Fruit fly (Drosophila melanogaster): ENCODE data around the gene Jasper.

Gene Jasper

DNA sequence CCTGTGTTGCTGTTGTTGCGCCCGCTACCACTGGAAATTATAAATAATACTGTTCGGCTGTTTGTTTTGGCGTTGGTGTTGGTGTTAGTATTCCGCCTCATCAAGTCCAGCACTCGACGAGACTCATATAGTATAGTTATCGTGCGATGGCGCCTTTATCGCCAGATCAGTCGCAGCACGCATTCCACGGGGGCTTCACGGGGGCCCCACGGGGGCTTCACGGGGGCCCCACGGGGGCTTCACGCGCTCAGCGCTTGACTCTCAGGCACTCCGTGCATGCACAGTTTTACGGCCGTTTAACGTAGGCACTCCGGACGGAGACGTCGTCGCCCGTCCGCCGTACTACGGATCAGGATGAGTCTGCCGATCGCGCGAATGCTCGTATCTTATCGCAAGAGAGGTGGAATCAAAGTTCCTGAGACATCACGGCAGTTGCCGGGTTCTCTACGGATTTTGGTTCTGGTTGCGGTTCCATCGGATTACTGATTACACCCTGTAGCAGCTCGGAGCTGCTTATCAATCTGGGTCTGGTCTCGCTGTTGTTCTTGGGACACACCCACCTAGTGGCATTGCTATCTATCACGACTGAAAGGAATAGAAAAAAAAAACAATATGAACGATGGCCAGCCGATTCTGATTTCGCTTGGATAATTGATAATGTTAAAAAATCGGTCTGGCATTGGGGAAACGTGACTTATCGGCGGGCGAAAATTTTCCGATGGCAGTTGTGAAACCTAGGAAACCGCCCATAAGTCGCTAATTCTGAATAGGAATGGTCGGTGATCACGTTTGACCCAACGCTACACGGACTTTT, 50.7 kb downstream of the Jasper start (continued):
- peak; percentile 40; the same call in 1 of the 2 replicates for TF ChIP-seq Atf6 (GFP tag; IDR thresholded peaks at IDR 0.05)
- no peak for TF ChIP-seq CG15601 (tag; optimal IDR thresholded peaks at IDR 0.05)
- TF ChIP-seq sob (GFP tag; IDR thresholded peaks at IDR 0.05), result no peak
- TF ChIP-seq CG12299 (tag; optimal IDR thresholded peaks at IDR 0.05), result no peak
- no peak for TF ChIP-seq CG11504 (tag; optimal IDR thresholded peaks at IDR 0.05)
- TF ChIP-seq repo (GFP tag; optimal IDR thresholded peaks at IDR 0.05), result no peak
- TF ChIP-seq btn (GFP tag; optimal IDR thresholded peaks at IDR 0.05), result no peak
- no peak for TF ChIP-seq C15 (GFP tag; IDR thresholded peaks at IDR 0.05)
- TF ChIP-seq CG4360 (GFP tag; IDR thresholded peaks at IDR 0.05), result no peak
- TF ChIP-seq jumu (GFP tag; optimal IDR thresholded peaks at IDR 0.05), result no peak
- TF ChIP-seq Adf1 (GFP tag; IDR thresholded peaks at IDR 0.05), result peak; percentile 63; the same call in 1 of the 2 replicates
- no peak for TF ChIP-seq CG3847 (GFP tag; IDR thresholded peaks at IDR 0.05)
- TF ChIP-seq Optix (GFP tag; IDR thresholded peaks at IDR 0.05), result no peak
- TF ChIP-seq ham (GFP tag; IDR thresholded peaks at IDR 0.05), result no peak
- TF ChIP-seq Atf-2 (GFP tag; optimal IDR thresholded peaks at IDR 0.05), result no peak
- TF ChIP-seq Camta (GFP tag; optimal IDR thresholded peaks at IDR 0.05), result no peak
- TF ChIP-seq CG18599 (GFP tag; optimal IDR thresholded peaks at IDR 0.05), result peak; percentile 68
- TF ChIP-seq twi (tag; optimal IDR thresholded peaks at IDR 0.05), result no peak
- TF ChIP-seq bab2 (GFP tag; optimal IDR thresholded peaks at IDR 0.05), result no peak
- TF ChIP-seq Lpt (GFP tag; optimal IDR thresholded peaks at IDR 0.05), result no peak
- no peak for TF ChIP-seq CG32767 (GFP tag; IDR thresholded peaks at IDR 0.05)
- TF ChIP-seq CG8089 (GFP tag; optimal IDR thresholded peaks at IDR 0.05), result no peak
- TF ChIP-seq HLH4C (GFP tag; IDR thresholded peaks at IDR 0.05; ENCODE audit: partially characterized antibody), result no peak
- TF ChIP-seq Meics (GFP tag; optimal IDR thresholded peaks at IDR 0.05), result peak; percentile 33
- no peak for TF ChIP-seq CG2202 (tag; optimal IDR thresholded peaks at IDR 0.05)
- no peak for TF ChIP-seq tup (GFP tag; optimal IDR thresholded peaks at IDR 0.05)
- TF ChIP-seq Ravus (GFP tag; IDR thresholded peaks at IDR 0.05), result no peak
- no peak for TF ChIP-seq inv (GFP tag; IDR thresholded peaks at IDR 0.05; ENCODE audit: partially characterized antibody)
- no peak for TF ChIP-seq CG31365 (tag; optimal IDR thresholded peaks at IDR 0.05)
- no peak for TF ChIP-seq luna (GFP tag; optimal IDR thresholded peaks at IDR 0.05)
- TF ChIP-seq nom (GFP tag; optimal IDR thresholded peaks at IDR 0.05), result no peak
- no peak for TF ChIP-seq h (optimal IDR thresholded peaks at IDR 0.05)
- TF ChIP-seq E2f1 (GFP tag; IDR thresholded peaks at IDR 0.05), result no peak
- TF ChIP-seq CG2120 (GFP tag; optimal IDR thresholded peaks at IDR 0.05), result no peak
- TF ChIP-seq Abd-B (GFP tag; optimal IDR thresholded peaks at IDR 0.05), result no peak
- no peak for TF ChIP-seq psq (GFP tag; optimal IDR thresholded peaks at IDR 0.05)
- TF ChIP-seq CG12219 (GFP tag; optimal IDR thresholded peaks at IDR 0.05), result no peak
- peak; percentile 74 for TF ChIP-seq Deaf1 (tag; optimal IDR thresholded peaks at IDR 0.05)
- no peak for TF ChIP-seq croc (GFP tag; conservative IDR thresholded peaks at IDR 0.05)
- TF ChIP-seq CG32772 (GFP tag; IDR thresholded peaks at IDR 0.05), result no peak
- no peak for TF ChIP-seq CG8478 (optimal IDR thresholded peaks at IDR 0.05)
- no peak for TF ChIP-seq NK7.1 (GFP tag; optimal IDR thresholded peaks at IDR 0.05)
- no peak for TF ChIP-seq CG4424 (GFP tag; optimal IDR thresholded peaks at IDR 0.05)
- TF ChIP-seq seq (GFP tag; IDR thresholded peaks at IDR 0.05), result no peak
- no peak for TF ChIP-seq CG12659 (GFP tag; optimal IDR thresholded peaks at IDR 0.05)
- TF ChIP-seq sima (GFP tag; optimal IDR thresholded peaks at IDR 0.05), result no peak
- no peak for TF ChIP-seq mam (GFP tag; optimal IDR thresholded peaks at IDR 0.05)
- TF ChIP-seq knrl (GFP tag; IDR thresholded peaks at IDR 0.05; ENCODE audit: partially characterized antibody), result no peak
- TF ChIP-seq pzg (GFP tag; optimal IDR thresholded peaks at IDR 0.05), result no peak
- no peak for TF ChIP-seq Six4 (GFP tag; optimal IDR thresholded peaks at IDR 0.05)
- TF ChIP-seq CG18619 (GFP tag; optimal IDR thresholded peaks at IDR 0.05), result no peak
